Fruit fly (Drosophila melanogaster) whole organism, embryonic: ENCODE data around the gene CG13033.
A peak's percentile ranks its signal among the peaks of the same experiment; 100 is the strongest.

Experiments
- BEAF-32 ChIP-seq: fragments of 200-800 bp; sonication (Bioruptor generic); optimal IDR thresholded peaks from 3 replicates; lab custom pipeline; 2017; ENCODE audit warnings: missing biosample characterization, missing genetic modification characterization, mild to moderate bottlenecking, moderate library complexity, missing genetic modification reagents
- CG10267 ChIP-seq: fragments of 200-800 bp; sonication (Bioruptor generic); optimal IDR thresholded peaks from 2 replicates; lab custom pipeline; 2018; ENCODE audit warnings: missing biosample characterization, mild to moderate bottlenecking, missing genetic modification characterization, moderate library complexity
- CG10543 ChIP-seq: fragments of 200-800 bp; sonication (Bioruptor generic); optimal IDR thresholded peaks from 3 replicates; lab custom pipeline; 2017; ENCODE audit warnings: missing biosample characterization, mild to moderate bottlenecking, missing genetic modification characterization, moderate library complexity
- CG10654 ChIP-seq: fragments of 200-800 bp; sonication (Bioruptor generic); optimal IDR thresholded peaks from 2 replicates; lab custom pipeline; 2016; ENCODE audit warnings: missing biosample characterization, missing genetic modification characterization
- CG11456 ChIP-seq: fragments of 200-800 bp; sonication (Bioruptor generic); IDR thresholded peaks from 3 replicates; pipeline ENCODE4 v1.3.6; 2022; ENCODE audit warnings: missing biosample characterization, missing genetic modification characterization
- CG12744 ChIP-seq: fragments of 200-800 bp; sonication (Bioruptor generic); optimal IDR thresholded peaks from 2 replicates; lab custom pipeline; 2016; ENCODE audit warnings: missing biosample characterization, missing genetic modification characterization
- CG15479 ChIP-seq: fragments of 200-800 bp; sonication (Bioruptor generic); optimal IDR thresholded peaks from 3 replicates; lab custom pipeline; 2019; ENCODE audit warnings: missing biosample characterization, mild to moderate bottlenecking, missing genetic modification characterization, moderate library complexity
- CG1792 ChIP-seq: fragments of 200-800 bp; sonication (Bioruptor generic); optimal IDR thresholded peaks from 2 replicates; lab custom pipeline; 2016; ENCODE audit warnings: missing biosample characterization, missing genetic modification characterization
- CG2712 ChIP-seq: fragments of 200-800 bp; optimal IDR thresholded peaks from 3 replicates; lab custom pipeline; 2019; ENCODE audit warnings: missing biosample characterization, mild to moderate bottlenecking, missing genetic modification characterization, moderate library complexity
- CG3407 ChIP-seq: fragments of 200-800 bp; sonication (Bioruptor generic); optimal IDR thresholded peaks from 2 replicates; lab custom pipeline; 2018; ENCODE audit warnings: missing biosample characterization, mild to moderate bottlenecking, missing genetic modification characterization
- CG4282 ChIP-seq: fragments of 200-800 bp; sonication (Bioruptor generic); optimal IDR thresholded peaks from 2 replicates; lab custom pipeline; 2016; ENCODE audit warnings: missing biosample characterization, missing genetic modification characterization
- CG4328 ChIP-seq: fragments of 200-800 bp; sonication (Bioruptor generic); optimal IDR thresholded peaks from 3 replicates; lab custom pipeline; 2017; ENCODE audit warnings: missing biosample characterization, missing genetic modification reagents, missing genetic modification characterization
- CG6272 ChIP-seq: fragments of 200-800 bp; sonication (Bioruptor generic); IDR thresholded peaks from 2 replicates; pipeline ENCODE4 v1.3.6; 2022; ENCODE audit warnings: missing biosample characterization, missing genetic modification characterization
- CG6683 ChIP-seq: fragments of 200-800 bp; sonication (Bioruptor generic); optimal IDR thresholded peaks from 2 replicates; lab custom pipeline; 2017; ENCODE audit warnings: missing biosample characterization, mild to moderate bottlenecking, missing genetic modification characterization, missing genetic modification reagents
- CG7372 ChIP-seq: fragments of 200-800 bp; sonication (Bioruptor generic); IDR thresholded peaks from 2 replicates; pipeline ENCODE4 v1.3.6; 2022; ENCODE audit warnings: missing biosample characterization, missing genetic modification characterization
- CG7556 ChIP-seq: fragments of 200-800 bp; sonication (Bioruptor generic); optimal IDR thresholded peaks from 2 replicates; lab custom pipeline; 2017; ENCODE audit warnings: missing biosample characterization, mild to moderate bottlenecking, missing genetic modification characterization
- CG8944 ChIP-seq: fragments of 200-800 bp; sonication (Bioruptor generic); optimal IDR thresholded peaks from 3 replicates; lab custom pipeline; 2016; ENCODE audit warnings: missing biosample characterization, missing genetic modification characterization
- CG9817 ChIP-seq: fragments of 200-800 bp; sonication (Bioruptor generic); optimal IDR thresholded peaks from 2 replicates; lab custom pipeline; 2018; ENCODE audit warnings: missing biosample characterization, mild to moderate bottlenecking, missing genetic modification characterization, moderate library complexity
- Dad ChIP-seq: fragments of 200-800 bp; sonication (Bioruptor generic); optimal IDR thresholded peaks from 3 replicates; lab custom pipeline; 2016; ENCODE audit warnings: missing biosample characterization, missing genetic modification characterization
- Dip3 ChIP-seq: fragments of 200-800 bp; sonication (Bioruptor generic); optimal IDR thresholded peaks from 3 replicates; lab custom pipeline; 2016; ENCODE audit warnings: missing biosample characterization, missing genetic modification characterization
- E2f1 ChIP-seq: fragments of 200-800 bp; sonication (Bioruptor generic); IDR thresholded peaks from 2 replicates; pipeline ENCODE4 v1.3.6; 2022; ENCODE audit warnings: missing biosample characterization, missing genetic modification characterization
- Fer2 ChIP-seq: fragments of 200-800 bp; sonication (Bioruptor generic); optimal IDR thresholded peaks from 2 replicates; lab custom pipeline; 2018; ENCODE audit warnings: missing biosample characterization, mild to moderate bottlenecking, missing genetic modification characterization, moderate library complexity
- GATAe ChIP-seq: fragments of 200-800 bp; sonication (Bioruptor generic); conservative IDR thresholded peaks from 2 replicates; pipeline ENCODE4 v1.3.6; 2022; ENCODE audit warnings: missing biosample characterization, missing genetic modification characterization
- HLH3B ChIP-seq: fragments of 200-800 bp; sonication (Bioruptor generic); IDR thresholded peaks from 2 replicates; pipeline ENCODE4 v1.3.6; 2022; ENCODE audit warnings: missing biosample characterization, missing genetic modification characterization
- Hsf ChIP-seq: fragments of 200-800 bp; sonication (Bioruptor generic); optimal IDR thresholded peaks from 3 replicates; lab custom pipeline; 2016; ENCODE audit warnings: missing biosample characterization, missing genetic modification characterization
- Mad ChIP-seq: fragments of 200-800 bp; sonication (Bioruptor generic); optimal IDR thresholded peaks from 2 replicates; lab custom pipeline; 2016; ENCODE audit warnings: missing biosample characterization, missing genetic modification characterization
- Med ChIP-seq: fragments of 200-800 bp; sonication (Bioruptor generic); peaks from one replicate; lab custom pipeline; 2016; ENCODE audit warnings: missing biosample characterization, missing genetic modification characterization, mild to moderate bottlenecking, inconsistent platforms, moderate library complexity
- Nf-YB ChIP-seq: fragments of 200-800 bp; sonication (Bioruptor generic); optimal IDR thresholded peaks from 3 replicates; lab custom pipeline; 2019; ENCODE audit warnings: missing biosample characterization, mild to moderate bottlenecking, missing genetic modification characterization, moderate library complexity
- Nf-YC ChIP-seq: fragments of 200-800 bp; optimal IDR thresholded peaks from 3 replicates; lab custom pipeline; 2019; ENCODE audit warnings: missing biosample characterization, mild to moderate bottlenecking, missing genetic modification characterization, moderate library complexity
- Ssrp ChIP-seq: fragments of 200-800 bp; sonication (Bioruptor generic); optimal IDR thresholded peaks from 2 replicates; lab custom pipeline; 2018; ENCODE audit warnings: missing biosample characterization, mild to moderate bottlenecking, missing genetic modification characterization, moderate library complexity
- TFAM ChIP-seq: fragments of 200-800 bp; sonication (Bioruptor generic); optimal IDR thresholded peaks from 2 replicates; lab custom pipeline; 2017; ENCODE audit warnings: missing biosample characterization, missing genetic modification characterization, inconsistent platforms
- YL-1 ChIP-seq: fragments of 200-800 bp; sonication (Bioruptor generic); optimal IDR thresholded peaks from 3 replicates; lab custom pipeline; 2017; ENCODE audit warnings: missing biosample characterization, mild to moderate bottlenecking, missing genetic modification characterization
- cas ChIP-seq: fragments of 200-800 bp; sonication (Bioruptor generic); IDR thresholded peaks from 2 replicates; pipeline ENCODE4 v1.3.6; 2022; ENCODE audit warnings: missing biosample characterization, missing genetic modification characterization
- crc ChIP-seq: fragments of 200-800 bp; sonication (Bioruptor generic); optimal IDR thresholded peaks from 2 replicates; lab custom pipeline; 2016; ENCODE audit warnings: missing biosample characterization, missing genetic modification characterization
- dan ChIP-seq: fragments of 200-800 bp; sonication (Bioruptor generic); IDR thresholded peaks from 2 replicates; pipeline ENCODE4 v1.3.6; 2022; ENCODE audit warnings: missing biosample characterization, missing genetic modification characterization
- dpn ChIP-seq, 2 experiments: fragments of 200-800 bp; sonication (Bioruptor generic); optimal IDR thresholded peaks; 3 replicates each; lab custom pipeline; 2016; ENCODE audit warnings: missing biosample characterization in 2 of 2, missing genetic modification characterization in 2 of 2
- fd102C ChIP-seq: fragments of 200-800 bp; sonication (Bioruptor generic); optimal IDR thresholded peaks from 2 replicates; lab custom pipeline; 2018; ENCODE audit warnings: missing biosample characterization, mild to moderate bottlenecking, missing genetic modification characterization, moderate library complexity
- luna ChIP-seq: fragments of 200-800 bp; sonication (Bioruptor generic); optimal IDR thresholded peaks from 2 replicates; lab custom pipeline; 2016; ENCODE audit warnings: missing biosample characterization, missing genetic modification characterization
- p53 ChIP-seq: fragments of 200-800 bp; sonication (Bioruptor generic); optimal IDR thresholded peaks from 2 replicates; lab custom pipeline; 2016; ENCODE audit warnings: missing biosample characterization, missing genetic modification characterization
- pnt ChIP-seq: fragments of 200-800 bp; sonication (Bioruptor generic); optimal IDR thresholded peaks from 3 replicates; lab custom pipeline; 2016; ENCODE audit warnings: missing biosample characterization, missing genetic modification characterization
- prd ChIP-seq, 3 experiments: fragments of >200 bp in 2 of 3; fragments of 200-800 bp in 1 of 3; sonication (Bioruptor generic) in 1 of 3; optimal IDR thresholded peaks in 2 of 3; IDR thresholded peaks in 1 of 3; 2 replicates in 2 of 3; 3 replicates in 1 of 3; pipeline versions ENCODE4 v1.3.6 to Lab custom; 2017 to 2022; ENCODE audit warnings: missing biosample characterization in 1 of 3, missing genetic modification characterization in 1 of 3
- ranshi ChIP-seq: fragments of 200-800 bp; sonication (Bioruptor generic); IDR thresholded peaks from 2 replicates; pipeline ENCODE4 v1.3.6; 2022; ENCODE audit warnings: missing biosample characterization, missing genetic modification characterization
- row ChIP-seq: fragments of 200-800 bp; sonication (Bioruptor generic); IDR thresholded peaks from 3 replicates; pipeline ENCODE4 v1.3.6; 2022; ENCODE audit warnings: missing biosample characterization, missing genetic modification characterization
- seq ChIP-seq: fragments of 200-800 bp; sonication (Bioruptor generic); IDR thresholded peaks from 2 replicates; pipeline ENCODE4 v1.3.6; 2022; ENCODE audit warnings: missing biosample characterization, missing genetic modification characterization
- slbo ChIP-seq: fragments of 200-800 bp; sonication (Bioruptor generic); IDR thresholded peaks from 2 replicates; pipeline ENCODE4 v1.3.6; 2022; ENCODE audit warnings: missing biosample characterization, missing genetic modification characterization
- sna ChIP-seq: fragments of 200-800 bp; sonication (Bioruptor generic); IDR thresholded peaks from 2 replicates; pipeline ENCODE4 v1.3.6; 2022; ENCODE audit warnings: missing biosample characterization, missing genetic modification characterization; ENCODE audit not compliant: partially characterized antibody
- sr ChIP-seq: fragments of 200-800 bp; sonication (Bioruptor generic); IDR thresholded peaks from 3 replicates; pipeline ENCODE4 v1.3.6; 2022; ENCODE audit warnings: missing biosample characterization, missing genetic modification characterization
- tgo ChIP-seq: fragments of 200-800 bp; sonication (Bioruptor generic); IDR thresholded peaks from 3 replicates; pipeline ENCODE4 v1.3.6; 2022; ENCODE audit warnings: missing biosample characterization, missing genetic modification characterization
- trh ChIP-seq: fragments of 200-800 bp; sonication (Bioruptor generic); optimal IDR thresholded peaks from 2 replicates; lab custom pipeline; 2016; ENCODE audit warnings: missing biosample characterization, missing genetic modification characterization
- unc-4 ChIP-seq: fragments of 200-800 bp; sonication (Bioruptor generic); IDR thresholded peaks from 2 replicates; pipeline ENCODE4 v1.3.6; 2022; ENCODE audit warnings: missing biosample characterization, missing genetic modification characterization; ENCODE audit not compliant: partially characterized antibody
- wor ChIP-seq: fragments of 200-800 bp; sonication (Bioruptor generic); IDR thresholded peaks from 2 replicates; pipeline ENCODE4 v1.3.6; 2022; ENCODE audit warnings: missing biosample characterization, missing genetic modification characterization

CG13033 gene

dm6 chr3L:16574307-16574946 lies 29.0 kb upstream of the CG13033 start, which contains the start of gene mbf1 (continued):
- TF ChIP-seq prd (optimal IDR thresholded peaks at IDR 0.05; lab: Kevin White, UChicago) (no peak), prd (GFP tag; IDR thresholded peaks at IDR 0.05; lab: Robert Waterston, UW) (no peak), CG4328 (GFP tag; lab: Kevin White, UChicago) (no peak), slbo (GFP tag; lab: Robert Waterston, UW) (no peak), CG3407 (GFP tag; lab: Kevin White, UChicago) (no peak), cas (GFP tag; lab: Robert Waterston, UW) (no peak), Ssrp (tag; lab: Kevin White, UChicago) (no peak), CG4282 (GFP tag; lab: Kevin White, UChicago) (no peak), TFAM (GFP tag; lab: Kevin White, UChicago) (no peak), trh (GFP tag; lab: Kevin White, UChicago) (no peak), dpn (GFP tag; optimal IDR thresholded peaks at IDR 0.05; lab: Kevin White, UChicago) (peak in 1 of 2 experiments; percentile 4), CG9817 (tag; lab: Kevin White, UChicago) (no peak), YL-1 (GFP tag; lab: Kevin White, UChicago) (peak; percentile 91), p53 (GFP tag; lab: Kevin White, UChicago) (no peak), CG10267 (peak; percentile 48), HLH3B (GFP tag; lab: Robert Waterston, UW) (no peak), CG2712 (tag; lab: Kevin White, UChicago) (peak; percentile 53), CG7556 (GFP tag; lab: Kevin White, UChicago) (no peak), crc (no peak), row (GFP tag; lab: Robert Waterston, UW) (peak; percentile 39; the same call in 2 of the 3 replicates), sna (GFP tag; lab: Robert Waterston, UW) (peak; percentile 73), Mad (no peak), CG8944 (GFP tag; lab: Kevin White, UChicago) (no peak), sr (GFP tag; lab: Robert Waterston, UW) (no peak), Hsf (GFP tag; lab: Kevin White, UChicago) (peak; percentile 43), seq (GFP tag; lab: Robert Waterston, UW) (no peak), Dip3 (GFP tag; lab: Kevin White, UChicago) (peak; percentile 3), tgo (GFP tag; lab: Robert Waterston, UW) (no peak), luna (GFP tag; lab: Kevin White, UChicago) (no peak), unc-4 (GFP tag; lab: Robert Waterston, UW) (peak; percentile 71), CG6272 (GFP tag; lab: Robert Waterston, UW) (no peak), CG10543 (GFP tag; lab: Kevin White, UChicago) (no peak), Dad (GFP tag; lab: Kevin White, UChicago) (no peak), CG11456 (GFP tag; lab: Robert Waterston, UW) (no peak), CG7372 (no peak), GATAe (GFP tag; lab: Robert Waterston, UW) (no peak), Nf-YC (peak; percentile 55), CG1792 (GFP tag; lab: Kevin White, UChicago) (no peak), Nf-YB (no peak), dan (no peak), Med (GFP tag; lab: Kevin White, UChicago) (peak; percentile 84), wor (GFP tag; lab: Robert Waterston, UW) (no peak), E2f1 (no peak), fd102C (no peak), CG12744 (GFP tag; lab: Kevin White, UChicago) (no peak), Fer2 (tag; lab: Kevin White, UChicago) (no peak), pnt (peak; percentile 22), CG15479 (GFP tag; lab: Kevin White, UChicago) (no peak), ranshi (GFP tag; lab: Robert Waterston, UW) (no peak), CG6683 (GFP tag; lab: Kevin White, UChicago) (no peak), BEAF-32 (GFP tag; lab: Kevin White, UChicago) (peak; percentile 75), CG10654 (GFP tag; lab: Kevin White, UChicago) (no peak)
